Fruit fly (Drosophila melanogaster) whole organism, wandering third instar larva: ENCODE data around the gene CG31910.

Experiments
- Abd-B ChIP-seq: fragments of >200 bp; optimal IDR thresholded peaks from 2 replicates; lab custom pipeline; 2017; ENCODE audit warnings: missing biosample characterization, missing genetic modification characterization
- Dfd ChIP-seq: fragments of >200 bp; optimal IDR thresholded peaks from 2 replicates; lab custom pipeline; 2017; ENCODE audit warnings: missing biosample characterization, missing genetic modification characterization
- Dif ChIP-seq: fragments of 200-275, 200-300 bp; sonication (Bioruptor generic); optimal IDR thresholded peaks from 2 replicates; lab custom pipeline; 2018; ENCODE audit warnings: missing biosample characterization, missing genetic modification characterization; ENCODE audit not compliant: partially characterized antibody
- GATAd ChIP-seq: sonication (Bioruptor generic); optimal IDR thresholded peaks from 2 replicates; lab custom pipeline; 2016; ENCODE audit warnings: missing biosample characterization, missing genetic modification characterization
- HLH106 ChIP-seq: fragments of 200-800 bp; optimal IDR thresholded peaks from 3 replicates; lab custom pipeline; 2019; ENCODE audit warnings: missing biosample characterization, mild to moderate bottlenecking, missing genetic modification characterization, moderate library complexity
- Hr78 ChIP-seq: fragments of >200 bp; optimal IDR thresholded peaks from 2 replicates; lab custom pipeline; 2017; ENCODE audit warnings: missing biosample characterization, missing genetic modification characterization
- Hr83 ChIP-seq: fragments of 200-300 bp; sonication (Bioruptor generic); optimal IDR thresholded peaks from 2 replicates; lab custom pipeline; 2016; ENCODE audit warnings: missing biosample characterization, mild to moderate bottlenecking, missing genetic modification characterization, moderate library complexity; ENCODE audit not compliant: poor library complexity, severe bottlenecking
- Jra ChIP-seq: sonication (Bioruptor generic); optimal IDR thresholded peaks from 2 replicates; lab custom pipeline; 2016; ENCODE audit warnings: missing biosample characterization, missing genetic modification characterization
- Mio ChIP-seq: sonication (Bioruptor generic); optimal IDR thresholded peaks from 2 replicates; lab custom pipeline; 2016; ENCODE audit warnings: missing biosample characterization, missing genetic modification characterization
- Myc ChIP-seq: fragments of >200 bp; optimal IDR thresholded peaks from 2 replicates; lab custom pipeline; 2017
- N ChIP-seq: fragments of >200 bp; optimal IDR thresholded peaks from 2 replicates; lab custom pipeline; 2018; ENCODE audit warnings: missing biosample characterization, missing external identifiers, missing genetic modification characterization
- OdsH ChIP-seq: fragments of 200-800 bp; sonication (Bioruptor generic); optimal IDR thresholded peaks from 2 replicates; lab custom pipeline; 2016; ENCODE audit warnings: missing biosample characterization, mild to moderate bottlenecking, missing genetic modification characterization
- Sp1 ChIP-seq: fragments of 200-800 bp; sonication (Bioruptor generic); optimal IDR thresholded peaks from 3 replicates; lab custom pipeline; 2019; ENCODE audit warnings: missing biosample characterization, mild to moderate bottlenecking, missing genetic modification characterization, moderate library complexity
- Vsx2 ChIP-seq: fragments of 200-300, 225-300 bp; sonication (Bioruptor generic); optimal IDR thresholded peaks from 2 replicates; lab custom pipeline; 2018; ENCODE audit warnings: missing biosample characterization, missing genetic modification characterization; ENCODE audit not compliant: partially characterized antibody
- br ChIP-seq: fragments of 200-800 bp; sonication (Bioruptor generic); optimal IDR thresholded peaks from 2 replicates; lab custom pipeline; 2016; ENCODE audit warnings: missing biosample characterization, missing genetic modification characterization
- brk ChIP-seq: fragments of 200-800 bp; sonication (Bioruptor generic); optimal IDR thresholded peaks from 2 replicates; lab custom pipeline; 2016; ENCODE audit warnings: missing biosample characterization, mild to moderate bottlenecking, missing genetic modification characterization
- dl ChIP-seq, 2 experiments: fragments of 175-275, 200-275 bp in 1 of 2; fragments of 200-275 bp in 1 of 2; sonication (Bioruptor generic); optimal IDR thresholded peaks; lab custom pipeline; 2018; ENCODE audit warnings: mild to moderate bottlenecking in 2 of 2, missing biosample characterization in 2 of 2, missing genetic modification characterization in 2 of 2, moderate library complexity in 2 of 2; ENCODE audit not compliant: partially characterized antibody in 2 of 2, insufficient read depth in 1 of 2
- dmrt93B ChIP-seq: fragments of 200-800 bp; sonication (Bioruptor generic); optimal IDR thresholded peaks from 2 replicates; lab custom pipeline; 2018; ENCODE audit warnings: missing biosample characterization, mild to moderate bottlenecking, missing genetic modification characterization
- dsf ChIP-seq: sonication (Bioruptor generic); optimal IDR thresholded peaks from 2 replicates; lab custom pipeline; 2016; ENCODE audit warnings: missing biosample characterization, missing genetic modification characterization, borderline replicate concordance
- ey ChIP-seq: fragments of 200-800 bp; sonication (Bioruptor generic); optimal IDR thresholded peaks from 2 replicates; lab custom pipeline; 2016; ENCODE audit warnings: missing biosample characterization, missing genetic modification characterization
- foxo ChIP-seq, 2 experiments: fragments of 200-800 bp; sonication (Bioruptor generic); optimal IDR thresholded peaks; 2 replicates in 1 of 2; 3 replicates in 1 of 2; lab custom pipeline; 2016 to 2017; ENCODE audit warnings: missing biosample characterization in 2 of 2, missing genetic modification characterization in 2 of 2
- fru ChIP-seq: fragments of 200-800 bp; sonication (Bioruptor generic); optimal IDR thresholded peaks from 3 replicates; lab custom pipeline; 2016; ENCODE audit warnings: missing biosample characterization, mild to moderate bottlenecking, missing genetic modification characterization
- h ChIP-seq: fragments of 200-800 bp; sonication (Bioruptor generic); optimal IDR thresholded peaks from 3 replicates; lab custom pipeline; 2016; ENCODE audit warnings: missing biosample characterization, mild to moderate bottlenecking, missing genetic modification characterization
- lola ChIP-seq: fragments of >200 bp; optimal IDR thresholded peaks from 2 replicates; lab custom pipeline; 2017; ENCODE audit warnings: missing biosample characterization, missing genetic modification characterization
- psq ChIP-seq: fragments of 200-800 bp; sonication (Bioruptor generic); optimal IDR thresholded peaks from 3 replicates; lab custom pipeline; 2017; ENCODE audit warnings: missing biosample characterization, mild to moderate bottlenecking, missing genetic modification characterization, moderate library complexity
- rgr ChIP-seq: fragments of 200-800 bp; sonication (Bioruptor generic); optimal IDR thresholded peaks from 3 replicates; lab custom pipeline; 2016; ENCODE audit warnings: missing biosample characterization, mild to moderate bottlenecking, missing genetic modification characterization
- sage ChIP-seq: fragments of 200-800 bp; sonication (Bioruptor generic); optimal IDR thresholded peaks from 2 replicates; lab custom pipeline; 2016; ENCODE audit warnings: missing biosample characterization, mild to moderate bottlenecking, missing genetic modification characterization
- tai ChIP-seq: sonication (Bioruptor generic); optimal IDR thresholded peaks from 2 replicates; lab custom pipeline; 2016; ENCODE audit warnings: missing biosample characterization, missing genetic modification characterization
- usp ChIP-seq: fragments of >200 bp; optimal IDR thresholded peaks from 2 replicates; lab custom pipeline; 2017; ENCODE audit warnings: missing biosample characterization, missing genetic modification characterization

CG31910 gene

dm6 chr2L:6773645-6774044 lies 28.2 kb upstream of the CG31910 start, which contains the start of gene CG17378:
Gene CG17378, plus strand, starts transcription at chr2L:6774041.
- peak; percentile 39 for TF ChIP-seq fru (GFP tag; lab: Kevin White, UChicago)
- no peak for TF ChIP-seq br (GFP tag; lab: Kevin White, UChicago)

DNA sequence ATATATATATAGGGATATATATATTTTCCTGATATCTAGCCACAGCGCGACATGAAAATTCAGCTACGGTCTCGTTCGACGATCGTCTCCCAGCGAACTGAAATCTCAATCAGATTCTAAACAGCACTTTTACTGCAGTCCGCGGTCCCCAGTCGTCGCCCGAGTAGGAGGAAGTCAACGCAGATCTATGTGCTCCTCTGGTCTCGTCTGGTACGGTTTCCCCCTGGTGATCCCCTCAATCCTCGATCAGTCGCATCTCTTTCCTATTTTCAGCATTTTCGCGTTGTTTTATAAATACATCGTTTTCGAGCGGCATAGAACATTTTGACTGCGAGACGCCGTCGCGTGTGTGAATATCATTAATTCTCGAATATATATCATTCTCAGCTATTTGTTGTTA lies 27.2 kb upstream of the CG31910 start, which contains the start of gene LUBEL:
LUBEL (minus strand) TSS at position 101 of the 400 bp plus-strand sequence.
- no peak for TF ChIP-seq Dif (GFP tag; lab: Kevin White, UChicago)
- no peak for TF ChIP-seq lola (GFP tag; lab: Kevin White, UChicago)
- no peak for TF ChIP-seq sage (GFP tag; lab: Kevin White, UChicago)
- TF ChIP-seq Myc (lab: Kevin White, UChicago), result no peak
- no peak for TF ChIP-seq fru (GFP tag; lab: Kevin White, UChicago)
- TF ChIP-seq dmrt93B (GFP tag; lab: Kevin White, UChicago), result no peak
- no peak for TF ChIP-seq Jra (GFP tag; lab: Kevin White, UChicago)
- no peak for TF ChIP-seq dl (GFP tag; optimal IDR thresholded peaks at IDR 0.05; lab: Kevin White, UChicago; ENCODE audit: insufficient read depth in 1 of 2, partially characterized antibody in 2 of 2)
- TF ChIP-seq OdsH, result no peak
- TF ChIP-seq tai (GFP tag; lab: Kevin White, UChicago), result no peak

dm6 chr2L:6759528-6759927 lies 14.1 kb upstream of the CG31910 start, which contains the start of gene CG11322:
Gene CG11322, minus strand, starts transcription at chr2L:6759628.
- TF ChIP-seq usp (GFP tag; lab: Kevin White, UChicago) (no peak), fru (GFP tag; lab: Kevin White, UChicago) (no peak), dl (GFP tag; optimal IDR thresholded peaks at IDR 0.05; lab: Kevin White, UChicago; ENCODE audit: insufficient read depth in 1 of 2, partially characterized antibody in 2 of 2) (no peak), HLH106 (no peak), GATAd (no peak), Jra (GFP tag; lab: Kevin White, UChicago) (no peak), Myc (lab: Kevin White, UChicago) (no peak), Mio (GFP tag; lab: Kevin White, UChicago) (no peak), psq (GFP tag; lab: Kevin White, UChicago) (no peak), N (GFP tag; lab: Kevin White, UChicago) (no peak)

- TF ChIP-seq ey (GFP tag; lab: Kevin White, UChicago) (no peak), tai (GFP tag; lab: Kevin White, UChicago) (no peak), rgr (GFP tag; lab: Kevin White, UChicago) (no peak), Hr83 (GFP tag; lab: Kevin White, UChicago) (no peak), sage (GFP tag; lab: Kevin White, UChicago) (no peak), Sp1 (GFP tag; lab: Kevin White, UChicago) (no peak), HLH106 (no peak), GATAd (no peak), Mio (GFP tag; lab: Kevin White, UChicago) (no peak), foxo (GFP tag; optimal IDR thresholded peaks at IDR 0.05; lab: Kevin White, UChicago) (no peak), OdsH (no peak), lola (GFP tag; lab: Kevin White, UChicago) (no peak), psq (GFP tag; lab: Kevin White, UChicago) (no peak)
Measured at dm6 chr2L:6751037-6751436, 5.6 kb upstream of the CG31910 start.

DNA sequence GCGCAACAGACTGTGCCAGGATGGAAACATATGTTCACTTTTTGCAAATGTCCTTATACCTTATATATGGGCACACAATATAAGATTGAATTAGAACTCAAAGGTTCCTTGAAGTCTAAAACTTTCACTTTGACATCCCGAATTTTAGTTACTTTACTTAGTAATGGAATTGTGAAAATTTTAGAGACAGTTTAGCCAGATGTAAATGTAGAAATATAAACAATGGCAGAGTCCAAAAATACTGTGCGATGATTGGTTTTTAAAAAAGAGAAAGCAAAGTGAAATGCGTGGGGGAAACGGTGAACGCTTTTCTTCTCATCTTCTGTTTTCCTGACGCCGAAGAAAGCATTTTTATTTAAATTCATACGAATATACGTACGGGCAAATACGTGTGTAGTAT lies 2.4 kb upstream of the CG31910 start, which contains the start of gene CG44271:
CG44271 (minus strand) TSS at position 101 of the 400 bp plus-strand sequence.
- no peak for TF ChIP-seq dsf (GFP tag; lab: Kevin White, UChicago)
- TF ChIP-seq h (GFP tag; lab: Kevin White, UChicago), result no peak
- TF ChIP-seq Hr78 (GFP tag; lab: Kevin White, UChicago), result no peak
- no peak for TF ChIP-seq Vsx2 (GFP tag; lab: Kevin White, UChicago)
- TF ChIP-seq lola (GFP tag; lab: Kevin White, UChicago), result no peak
- TF ChIP-seq GATAd, result no peak
- TF ChIP-seq Jra (GFP tag; lab: Kevin White, UChicago), result no peak
- no peak for TF ChIP-seq dmrt93B (GFP tag; lab: Kevin White, UChicago)
- no peak for TF ChIP-seq Hr83 (GFP tag; lab: Kevin White, UChicago)
- TF ChIP-seq foxo (GFP tag; optimal IDR thresholded peaks at IDR 0.05; lab: Kevin White, UChicago), result no peak
- no peak for TF ChIP-seq Dfd (GFP tag; lab: Kevin White, UChicago)
- TF ChIP-seq Dif (GFP tag; lab: Kevin White, UChicago), result no peak
- no peak for TF ChIP-seq brk (GFP tag; lab: Kevin White, UChicago)
- TF ChIP-seq Mio (GFP tag; lab: Kevin White, UChicago), result no peak
- no peak for TF ChIP-seq fru (GFP tag; lab: Kevin White, UChicago)
- no peak for TF ChIP-seq br (GFP tag; lab: Kevin White, UChicago)
- TF ChIP-seq sage (GFP tag; lab: Kevin White, UChicago), result no peak
- TF ChIP-seq N (GFP tag; lab: Kevin White, UChicago), result no peak
- no peak for TF ChIP-seq Abd-B (GFP tag; lab: Kevin White, UChicago)
